Worm (Caenorhabditis elegans): ENCODE data around the gene srab-25.

The srab-25 gene

ce11 chrV:1741074-1741473 is at the start of gene srab-25:
TSS of gene srab-25 (minus strand) at chrV:1741174.
- no peak for TF ChIP-seq Y53G8AR.9 (GFP tag; conservative IDR thresholded peaks at IDR 0.05)
- no peak for TF ChIP-seq F52B5.7 (tag; optimal IDR thresholded peaks at IDR 0.05)
- no peak for TF ChIP-seq ceh-58 (GFP tag; IDR thresholded peaks at IDR 0.05)
- no peak for TF ChIP-seq Y79H2A.3 (GFP tag; conservative IDR thresholded peaks at IDR 0.05)

ce11 chrV:1789495-1789894 is 48.5 kb upstream of the srab-25 start:
- no peak for TF ChIP-seq lsl-1 (GFP tag; optimal IDR thresholded peaks at IDR 0.05)

- TF ChIP-seq mxl-1 (tag; optimal IDR thresholded peaks at IDR 0.05) (no peak), F55B11.4 (tag; optimal IDR thresholded peaks at IDR 0.05; ENCODE audit: borderline replicate concordance, insufficient read depth) (no peak), bed-1 (GFP tag; IDR thresholded peaks at IDR 0.05) (no peak), nhr-90 (tag; optimal IDR thresholded peaks at IDR 0.05) (no peak), mel-28 (tag; optimal IDR thresholded peaks at IDR 0.05; ENCODE audit: borderline replicate concordance) (no peak), K12H6.12 (tag; optimal IDR thresholded peaks at IDR 0.05) (no peak), snpc-1.1 (tag; optimal IDR thresholded peaks at IDR 0.05; ENCODE audit: insufficient read depth) (no peak), snpc-1.3 (tag; optimal IDR thresholded peaks at IDR 0.05; ENCODE audit: insufficient read depth) (no peak), unc-130 (GFP tag; optimal IDR thresholded peaks at IDR 0.05) (no peak), C06A6.2 (GFP tag; conservative IDR thresholded peaks at IDR 0.05) (no peak), ztf-6 (GFP tag; IDR thresholded peaks at IDR 0.05) (no peak), egl-44 (GFP tag; IDR thresholded peaks at IDR 0.05) (no peak), madf-3 (GFP tag; IDR thresholded peaks at IDR 0.05) (no peak)
These were observed 47.2 kb upstream of the srab-25 start, which contains the start of gene F36H9.2 for ce11 chrV:1788157-1788556. TSS of gene F36H9.2 (plus strand) at chrV:1788457.

- TF ChIP-seq lsl-1 (GFP tag; optimal IDR thresholded peaks at IDR 0.05) (no peak), F23B12.7 (tag; optimal IDR thresholded peaks at IDR 0.05; ENCODE audit: insufficient read depth) (no peak), let-526 (GFP tag; IDR thresholded peaks at IDR 0.05) (no peak), aptf-3 (GFP tag; IDR thresholded peaks at IDR 0.05) (no peak), lsy-27 (tag; optimal IDR thresholded peaks at IDR 0.05; ENCODE audit: borderline replicate concordance, insufficient read depth) (no peak), lin-26 (GFP tag; IDR thresholded peaks at IDR 0.05) (no peak), athp-1 (tag; optimal IDR thresholded peaks at IDR 0.05) (no peak), C06A6.2 (GFP tag; conservative IDR thresholded peaks at IDR 0.05) (no peak), hlh-26 (GFP tag; conservative IDR thresholded peaks at IDR 0.05) (no peak), F57A8.1 (GFP tag; optimal IDR thresholded peaks at IDR 0.05) (no peak), Y53F4B.3 (GFP tag; IDR thresholded peaks at IDR 0.05) (no peak), rpc-1 (optimal IDR thresholded peaks at IDR 0.05) (no peak), rpc-1 (tag; optimal IDR thresholded peaks at IDR 0.05) (no peak), ekl-4 (GFP tag; IDR thresholded peaks at IDR 0.05) (no peak), akir-1 (GFP tag; optimal IDR thresholded peaks at IDR 0.05) (no peak), F57C9.4 (tag; optimal IDR thresholded peaks at IDR 0.05) (no peak), unc-130 (GFP tag; optimal IDR thresholded peaks at IDR 0.05) (no peak), pbrm-1 (GFP tag; IDR thresholded peaks at IDR 0.05) (no peak), ztf-26 (tag; optimal IDR thresholded peaks at IDR 0.05) (no peak), ceh-40 (GFP tag; IDR thresholded peaks at IDR 0.05) (no peak)
These were observed 40.9 kb upstream of the srab-25 start, which contains the start of gene F36H9.5 for ce11 chrV:1781922-1782321. TSS of gene F36H9.5 (minus strand) at chrV:1782022.
